Worm (Caenorhabditis elegans) whole organism, young adult: ENCODE results near the gene dcap-1.
A peak's percentile ranks its signal among the peaks of the same experiment; 100 is the strongest.

Source experiments
- B0035.1 ChIP-seq: sonication (generic microtip); optimal IDR thresholded peaks from 2 replicates; lab custom pipeline; 2016; ENCODE audit warnings: missing genetic modification characterization, mild to moderate bottlenecking, missing compliant biosample characterization, missing genotype, missing genetic modification reagents
- F33H1.4 ChIP-seq: fragments of 200-800 bp; sonication (Bioruptor generic); IDR thresholded peaks from 2 replicates; pipeline ENCODE4 v1.3.6; 2022; ENCODE audit warnings: missing genetic modification reagents, missing genetic modification characterization, missing compliant biosample characterization
- F37B4.10 ChIP-seq: fragments of 200-800 bp; sonication (Bioruptor generic); IDR thresholded peaks from 2 replicates; pipeline ENCODE4 v1.3.6; 2022; ENCODE audit warnings: missing genetic modification characterization, missing compliant biosample characterization
- F57A8.1 ChIP-seq: fragments of 200-800 bp; sonication (Bioruptor generic); optimal IDR thresholded peaks from 2 replicates; lab custom pipeline; 2018; ENCODE audit warnings: mild to moderate bottlenecking, missing genetic modification characterization, moderate library complexity, missing compliant biosample characterization
- K12H6.12 ChIP-seq: fragments of 200-800 bp; sonication (Bioruptor generic); optimal IDR thresholded peaks from 2 replicates; lab custom pipeline; 2018; ENCODE audit warnings: mild to moderate bottlenecking, missing genetic modification characterization, missing compliant biosample characterization
- T07F8.4 ChIP-seq: sonication (generic microtip); optimal IDR thresholded peaks from 2 replicates; lab custom pipeline; 2016; ENCODE audit warnings: mild to moderate bottlenecking, missing genetic modification characterization, moderate library complexity, missing compliant biosample characterization
- Y56A3A.18 ChIP-seq: fragments of 200-800 bp; sonication (Bioruptor generic); IDR thresholded peaks from 2 replicates; pipeline ENCODE4 v1.3.6; 2022; ENCODE audit warnings: missing genetic modification reagents, missing genetic modification characterization, missing compliant biosample characterization
- akir-1 ChIP-seq: fragments of 200-800 bp; sonication (Bioruptor generic); optimal IDR thresholded peaks from 2 replicates; lab custom pipeline; 2018; ENCODE audit warnings: mild to moderate bottlenecking, missing genetic modification characterization, moderate library complexity, missing compliant biosample characterization
- ama-1 ChIP-seq, 3 experiments: fragments of 150-350 bp in 1 of 3; sonication (generic microtip) in 2 of 3; optimal IDR thresholded peaks; 2 replicates each; lab custom pipeline; 2014 to 2018; ENCODE audit warnings: missing biosample characterization in 2 of 3, missing genetic modification characterization in 2 of 3, missing genetic modification reagents in 2 of 3
- atf-7 ChIP-seq: sonication (generic microtip); optimal IDR thresholded peaks from 2 replicates; lab custom pipeline; 2017; ENCODE audit warnings: mild to moderate bottlenecking, missing genetic modification characterization, missing compliant biosample characterization
- attf-6 ChIP-seq: fragments of 200-800 bp; sonication (Bioruptor generic); IDR thresholded peaks from 2 replicates; pipeline ENCODE4 v1.3.6; 2022; ENCODE audit warnings: missing genetic modification reagents, missing genetic modification characterization, missing compliant biosample characterization
- ccch-3 ChIP-seq: fragments of 200-800 bp; sonication (Bioruptor generic); optimal IDR thresholded peaks from 2 replicates; lab custom pipeline; 2018; ENCODE audit warnings: mild to moderate bottlenecking, missing genetic modification characterization, missing compliant biosample characterization
- cebp-1 ChIP-seq, 2 experiments: fragments of 200-800 bp in 1 of 2; sonication (Bioruptor generic) in 1 of 2; sonication (generic microtip) in 1 of 2; IDR thresholded peaks in 1 of 2; optimal IDR thresholded peaks in 1 of 2; 2 replicates each; pipeline versions ENCODE4 v1.3.6 to Lab custom; 2017 to 2022; ENCODE audit warnings: missing compliant biosample characterization in 2 of 2, missing genetic modification characterization in 2 of 2, mild to moderate bottlenecking in 1 of 2, missing genetic modification reagents in 1 of 2, moderate library complexity in 1 of 2
- ceh-27 ChIP-seq: fragments of 200-800 bp; sonication (Bioruptor generic); optimal IDR thresholded peaks from 2 replicates; lab custom pipeline; 2018; ENCODE audit warnings: mild to moderate bottlenecking, missing genetic modification characterization, moderate library complexity, missing compliant biosample characterization
- ceh-40 ChIP-seq: fragments of 200-800 bp; sonication (Bioruptor generic); IDR thresholded peaks from 2 replicates; pipeline ENCODE4 v1.3.6; 2022; ENCODE audit warnings: missing genetic modification characterization, missing compliant biosample characterization
- ceh-58 ChIP-seq: fragments of 200-800 bp; sonication (Bioruptor generic); IDR thresholded peaks from 2 replicates; pipeline ENCODE4 v1.3.6; 2022; ENCODE audit warnings: missing genetic modification characterization, missing compliant biosample characterization
- ceh-91 ChIP-seq: fragments of 200-800 bp; sonication (Bioruptor generic); IDR thresholded peaks from 2 replicates; pipeline ENCODE4 v1.3.6; 2022; ENCODE audit warnings: missing genetic modification reagents, missing genetic modification characterization, missing compliant biosample characterization
- dox-1 ChIP-seq: fragments of 200-800 bp; sonication (Bioruptor generic); IDR thresholded peaks from 2 replicates; pipeline ENCODE4 v1.3.6; 2022; ENCODE audit warnings: missing genetic modification reagents, missing genetic modification characterization, missing compliant biosample characterization
- dpl-1 ChIP-seq: fragments of 150-350 bp; optimal IDR thresholded peaks from 2 replicates; lab custom pipeline; 2014; ENCODE audit warnings: missing biosample characterization, missing genetic modification reagents, missing genetic modification characterization
- efl-1 ChIP-seq: fragments of 150-350 bp; optimal IDR thresholded peaks from 2 replicates; lab custom pipeline; 2014; ENCODE audit warnings: missing biosample characterization, missing genetic modification reagents, missing genetic modification characterization
- ets-4 ChIP-seq: fragments of 200-800 bp; sonication (Bioruptor generic); optimal IDR thresholded peaks from 2 replicates; lab custom pipeline; 2018; ENCODE audit warnings: mild to moderate bottlenecking, missing genetic modification characterization, missing compliant biosample characterization
- him-1 ChIP-seq: sonication (generic microtip); optimal IDR thresholded peaks from 2 replicates; lab custom pipeline; 2016; ENCODE audit warnings: missing genotype, missing genetic modification reagents, missing genetic modification characterization, missing compliant biosample characterization
- hsf-1 ChIP-seq: fragments of 200-800 bp; sonication (Bioruptor generic); IDR thresholded peaks from 2 replicates; pipeline ENCODE4 v1.3.6; 2022; ENCODE audit warnings: missing genetic modification reagents, missing genetic modification characterization, missing compliant biosample characterization
- let-526 ChIP-seq: fragments of 200-800 bp; sonication (Bioruptor generic); IDR thresholded peaks from 2 replicates; pipeline ENCODE4 v1.3.6; 2022; ENCODE audit warnings: missing genetic modification reagents, missing genetic modification characterization, missing compliant biosample characterization
- lin-35 ChIP-seq, 3 experiments: fragments of 150-350 bp in 2 of 3; sonication (generic microtip) in 1 of 3; optimal IDR thresholded peaks; 2 replicates each; lab custom pipeline; 2014 to 2018; ENCODE audit warnings: missing biosample characterization in 3 of 3, missing genetic modification characterization in 3 of 3, missing genetic modification reagents in 3 of 3
- lsl-1 ChIP-seq: fragments of 200-800 bp; sonication (Bioruptor generic); optimal IDR thresholded peaks from 2 replicates; lab custom pipeline; 2018; ENCODE audit warnings: mild to moderate bottlenecking, missing genetic modification characterization, moderate library complexity, missing compliant biosample characterization
- lsy-27 ChIP-seq: sonication (generic microtip); optimal IDR thresholded peaks from 2 replicates; lab custom pipeline; 2017; ENCODE audit warnings: missing genetic modification characterization, mild to moderate bottlenecking, missing compliant biosample characterization, antibody characterized with exemption, missing genotype, borderline replicate concordance; ENCODE audit not compliant: insufficient read depth
- madf-6 ChIP-seq: fragments of 200-800 bp; sonication (Bioruptor generic); IDR thresholded peaks from 2 replicates; pipeline ENCODE4 v1.3.6; 2022; ENCODE audit warnings: missing genetic modification reagents, missing genetic modification characterization, missing compliant biosample characterization
- mcd-1 ChIP-seq: fragments of 200-800 bp; sonication (Bioruptor generic); IDR thresholded peaks from 2 replicates; pipeline ENCODE4 v1.3.6; 2022; ENCODE audit warnings: missing genetic modification reagents, missing genetic modification characterization, missing compliant biosample characterization
- mel-28 ChIP-seq: sonication (generic microtip); optimal IDR thresholded peaks from 2 replicates; lab custom pipeline; 2016; ENCODE audit warnings: borderline replicate concordance, mild to moderate bottlenecking, missing genetic modification characterization, missing compliant biosample characterization
- mes-4 ChIP-seq: sonication (generic microtip); optimal IDR thresholded peaks from 2 replicates; lab custom pipeline; 2016; ENCODE audit warnings: missing genotype, missing genetic modification characterization, missing compliant biosample characterization
- mxl-1 ChIP-seq: sonication (generic microtip); optimal IDR thresholded peaks from 2 replicates; lab custom pipeline; 2016; ENCODE audit warnings: missing genetic modification characterization, missing compliant biosample characterization
- nfya-1 ChIP-seq: sonication (generic microtip); optimal IDR thresholded peaks from 2 replicates; lab custom pipeline; 2017; ENCODE audit warnings: antibody characterized with exemption, missing compliant biosample characterization, missing genetic modification characterization, borderline replicate concordance; ENCODE audit not compliant: insufficient read depth
- nhr-179 ChIP-seq: sonication (generic microtip); optimal IDR thresholded peaks from 2 replicates; lab custom pipeline; 2016; ENCODE audit warnings: mild to moderate bottlenecking, missing genetic modification characterization, missing compliant biosample characterization
- nhr-90 ChIP-seq: sonication (generic microtip); optimal IDR thresholded peaks from 2 replicates; lab custom pipeline; 2016; ENCODE audit warnings: missing genotype, mild to moderate bottlenecking, missing genetic modification characterization, missing compliant biosample characterization
- rpc-1 ChIP-seq, 2 experiments: fragments of 150-350 bp in 1 of 2; sonication (generic microtip) in 1 of 2; optimal IDR thresholded peaks; 2 replicates each; lab custom pipeline; 2014 to 2018; ENCODE audit warnings: missing biosample characterization in 1 of 2, missing genetic modification characterization in 1 of 2, missing genetic modification reagents in 1 of 2, missing genotype in 1 of 2
- snpc-1.3 ChIP-seq: sonication (generic microtip); optimal IDR thresholded peaks from 2 replicates; lab custom pipeline; 2017; ENCODE audit warnings: missing genetic modification characterization, mild to moderate bottlenecking, missing compliant biosample characterization, antibody characterized with exemption, moderate library complexity, missing genotype, missing genetic modification reagents; ENCODE audit not compliant: insufficient read depth
- sptf-2 ChIP-seq: fragments of 200-800 bp; sonication (Bioruptor generic); optimal IDR thresholded peaks from 2 replicates; lab custom pipeline; 2018; ENCODE audit warnings: mild to moderate bottlenecking, missing genetic modification characterization, missing compliant biosample characterization
- tlf-1 ChIP-seq: fragments of 200-800 bp; sonication (Bioruptor generic); optimal IDR thresholded peaks from 2 replicates; lab custom pipeline; 2018; ENCODE audit warnings: mild to moderate bottlenecking, missing genetic modification characterization, missing compliant biosample characterization
- unc-130 ChIP-seq: sonication (generic microtip); optimal IDR thresholded peaks from 2 replicates; lab custom pipeline; 2016; ENCODE audit warnings: missing genetic modification reagents, missing genetic modification characterization, missing compliant biosample characterization
- unc-62 ChIP-seq: fragments of 150-350 bp; optimal IDR thresholded peaks from 2 replicates; lab custom pipeline; 2014; ENCODE audit warnings: missing biosample characterization, missing genetic modification reagents, missing genetic modification characterization
- ztf-28 ChIP-seq: fragments of 200-800 bp; sonication (Bioruptor generic); IDR thresholded peaks from 2 replicates; pipeline ENCODE4 v1.3.6; 2022; ENCODE audit warnings: missing genetic modification reagents, missing genetic modification characterization, missing compliant biosample characterization
- ztf-3 ChIP-seq: fragments of 200-800 bp; sonication (Bioruptor generic); optimal IDR thresholded peaks from 2 replicates; lab custom pipeline; 2018; ENCODE audit warnings: mild to moderate bottlenecking, missing genetic modification characterization, missing compliant biosample characterization

dcap-1 gene

DNA sequence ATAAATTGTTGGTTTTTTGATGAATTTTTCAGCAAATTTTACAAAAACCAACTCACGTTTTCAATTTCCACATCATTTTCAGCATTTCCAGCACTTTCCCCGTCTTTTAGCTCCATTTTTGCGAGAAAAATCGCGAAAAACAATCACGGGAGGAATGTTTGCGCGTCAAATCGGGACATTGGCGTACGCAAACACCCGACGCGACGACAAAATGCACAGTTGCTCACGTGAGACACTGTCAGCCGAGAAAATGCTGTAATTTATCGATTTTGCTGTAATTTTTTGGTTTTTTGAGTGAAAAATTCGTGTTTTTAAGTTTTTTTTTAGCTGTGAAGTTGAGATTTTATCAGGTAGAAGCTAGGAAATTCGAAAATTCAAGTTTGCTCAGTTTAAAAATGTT is 45.0 kb downstream of the dcap-1 start, which contains the start of gene Y55F3AM.9 (continued):
- TF ChIP-seq F57A8.1 (GFP tag; lab: Kevin White, UChicago) (no peak), ztf-28 (GFP tag; lab: Robert Waterston, UW) (0 out of 2 replicates have a peak, but pooled peaks have one; percentile 13), efl-1 (GFP tag; lab: Kevin White, UChicago) (peak; percentile 10), unc-130 (GFP tag; lab: Kevin White, UChicago) (no peak), madf-6 (GFP tag; lab: Robert Waterston, UW) (peak; percentile 51; the same call in 1 of the 2 replicates), T07F8.4 (tag; lab: Kevin White, UChicago) (no peak), ztf-3 (no peak), lsy-27 (tag; lab: Kevin White, UChicago) (no peak), F37B4.10 (GFP tag; lab: Robert Waterston, UW) (no peak), mcd-1 (GFP tag; lab: Robert Waterston, UW) (peak; percentile 68), mxl-1 (tag; lab: Kevin White, UChicago) (no peak), mes-4 (no peak), B0035.1 (no peak), K12H6.12 (tag; lab: Kevin White, UChicago) (peak; percentile 27), lin-35 (GFP tag; optimal IDR thresholded peaks at IDR 0.05; lab: Kevin White, UChicago) (peak in 1 of 3 experiments; percentile 22), ama-1 (optimal IDR thresholded peaks at IDR 0.05; lab: Kevin White, UChicago) (no peak), ama-1 (GFP tag; optimal IDR thresholded peaks at IDR 0.05; lab: Kevin White, UChicago) (no peak), cebp-1 (GFP tag; IDR thresholded peaks at IDR 0.05; lab: Robert Waterston, UW) (no peak), cebp-1 (tag; optimal IDR thresholded peaks at IDR 0.05; lab: Kevin White, UChicago) (peak; percentile 37), unc-62 (GFP tag; lab: Kevin White, UChicago) (no peak), attf-6 (GFP tag; lab: Robert Waterston, UW) (no peak), Y56A3A.18 (no peak), let-526 (no peak), sptf-2 (GFP tag; lab: Kevin White, UChicago) (no peak), rpc-1 (optimal IDR thresholded peaks at IDR 0.05; lab: Kevin White, UChicago) (no peak), rpc-1 (tag; optimal IDR thresholded peaks at IDR 0.05; lab: Kevin White, UChicago) (no peak), mel-28 (tag; lab: Kevin White, UChicago) (no peak), nhr-179 (no peak), atf-7 (tag; lab: Kevin White, UChicago) (no peak), ceh-58 (no peak), ceh-27 (GFP tag; lab: Kevin White, UChicago) (no peak), ceh-91 (GFP tag; lab: Robert Waterston, UW) (no peak), snpc-1.3 (tag; lab: Kevin White, UChicago) (no peak), dox-1 (0 out of 2 replicates have a peak, but pooled peaks have one; percentile 39), ets-4 (GFP tag; lab: Kevin White, UChicago) (no peak), dpl-1 (GFP tag; lab: Kevin White, UChicago) (no peak), tlf-1 (GFP tag; lab: Kevin White, UChicago) (no peak), nhr-90 (no peak), him-1 (tag; lab: Kevin White, UChicago) (no peak), ceh-40 (GFP tag; lab: Robert Waterston, UW) (no peak), F33H1.4 (GFP tag; lab: Robert Waterston, UW) (peak; percentile 52), lsl-1 (GFP tag; lab: Kevin White, UChicago) (peak; percentile 41), ccch-3 (GFP tag; lab: Kevin White, UChicago) (no peak), akir-1 (GFP tag; lab: Kevin White, UChicago) (no peak), hsf-1 (GFP tag; lab: Robert Waterston, UW) (no peak), nfya-1 (tag; lab: Kevin White, UChicago) (no peak)
